Worm (Caenorhabditis elegans) whole organism, L1 larva: ENCODE measurements around the gene Y64G10A.1.

Experiments used
- C16A3.4 ChIP-seq: fragments of 150-350 bp; optimal IDR thresholded peaks from 2 replicates; lab custom pipeline; 2014; ENCODE audit warnings: missing biosample characterization, missing genetic modification characterization
- F16B12.6 ChIP-seq: fragments of 150-350 bp; optimal IDR thresholded peaks from 2 replicates; lab custom pipeline; 2014; ENCODE audit warnings: missing biosample characterization, missing genetic modification characterization
- Y116A8C.19 ChIP-seq: sonication (generic microtip); optimal IDR thresholded peaks from 2 replicates; lab custom pipeline; 2016; ENCODE audit warnings: missing compliant biosample characterization, missing genetic modification characterization, borderline replicate concordance
- aly-2 ChIP-seq: fragments of 150-350 bp; optimal IDR thresholded peaks from 2 replicates; lab custom pipeline; 2014; ENCODE audit warnings: missing biosample characterization, missing genetic modification characterization
- egl-27 ChIP-seq, 2 experiments: fragments of 150-350 bp in 1 of 2; sonication (generic microtip); optimal IDR thresholded peaks; 3 replicates each; lab custom pipeline; 2017 to 2018; ENCODE audit warnings: missing biosample characterization in 2 of 2, missing genetic modification characterization in 2 of 2, missing genetic modification reagents in 2 of 2
- lir-3 ChIP-seq: sonication (generic microtip); optimal IDR thresholded peaks from 2 replicates; lab custom pipeline; 2016; ENCODE audit warnings: mild to moderate bottlenecking, missing genetic modification characterization, moderate library complexity, missing compliant biosample characterization; ENCODE audit not compliant: poor library complexity
- mef-2 ChIP-seq: fragments of 150-350 bp; optimal IDR thresholded peaks from 2 replicates; lab custom pipeline; 2014; ENCODE audit warnings: missing biosample characterization, missing genetic modification characterization
- mep-1 ChIP-seq: fragments of 150-350 bp; optimal IDR thresholded peaks from 2 replicates; lab custom pipeline; 2014; ENCODE audit warnings: missing biosample characterization, missing genetic modification characterization
- nhr-11 ChIP-seq: fragments of 150-350 bp; optimal IDR thresholded peaks from 2 replicates; lab custom pipeline; 2014; ENCODE audit warnings: missing biosample characterization, missing genetic modification characterization
- nhr-28 ChIP-seq: fragments of 150-350 bp; optimal IDR thresholded peaks from 2 replicates; lab custom pipeline; 2014; ENCODE audit warnings: missing biosample characterization, missing genetic modification characterization
- nhr-76 ChIP-seq: sonication (generic microtip); optimal IDR thresholded peaks from 2 replicates; lab custom pipeline; 2017; ENCODE audit warnings: missing biosample characterization, missing genetic modification characterization
- nhr-85 ChIP-seq: sonication (generic microtip); peaks from one replicate; lab custom pipeline; 2016; ENCODE audit warnings: missing genetic modification characterization, inconsistent platforms, missing compliant biosample characterization
- snpc-4 ChIP-seq: fragments of 150-350 bp; optimal IDR thresholded peaks from 2 replicates; lab custom pipeline; 2014; ENCODE audit warnings: missing biosample characterization, missing genetic modification characterization

DNA sequence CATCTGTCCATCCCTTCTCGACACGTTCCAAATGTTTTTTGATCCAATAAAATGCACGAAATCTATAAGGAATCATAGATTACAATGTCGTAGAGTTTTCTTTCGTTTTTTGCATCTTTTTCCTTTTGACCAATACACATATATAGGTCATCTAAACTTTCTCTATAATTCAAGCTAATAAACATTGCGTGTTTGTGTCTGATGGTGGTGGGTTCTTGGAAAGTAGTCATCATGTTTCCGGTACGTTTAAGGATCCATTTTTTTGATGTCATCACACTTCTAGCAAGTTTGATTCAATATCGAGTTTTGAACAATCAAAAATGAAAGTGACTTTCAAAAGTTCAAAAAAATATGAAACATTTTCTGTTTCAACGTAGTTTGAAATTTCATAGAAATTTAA lies 30.0 kb upstream of the Y64G10A.1 start:
- TF ChIP-seq aly-2 (tag; lab: Kevin White, UChicago): no peak
- TF ChIP-seq lir-3 (tag; lab: Kevin White, UChicago): no peak
- TF ChIP-seq mef-2 (tag; lab: Kevin White, UChicago): no peak
- no peak for TF ChIP-seq nhr-85
- no peak for TF ChIP-seq nhr-11
- no peak for TF ChIP-seq Y116A8C.19 (tag; lab: Kevin White, UChicago)
- TF ChIP-seq nhr-28: no peak
- TF ChIP-seq C16A3.4 (tag; lab: Kevin White, UChicago): no peak
- TF ChIP-seq snpc-4 (tag; lab: Kevin White, UChicago): no peak
- TF ChIP-seq nhr-76 (tag; lab: Kevin White, UChicago): no peak
- TF ChIP-seq F16B12.6 (tag; lab: Kevin White, UChicago): no peak
- TF ChIP-seq egl-27 (tag; optimal IDR thresholded peaks at IDR 0.05; lab: Kevin White, UChicago): no peak
- no peak for TF ChIP-seq mep-1 (tag; lab: Kevin White, UChicago)
